Worm (Caenorhabditis elegans) whole organism, L1 larva: Measurements from ENCODE around the gene C27B7.9.
A peak's percentile ranks its signal among the peaks of the same experiment; 100 is the strongest.

Experiments
- C16A3.4 ChIP-seq: fragments of 150-350 bp; optimal IDR thresholded peaks from 2 replicates; lab custom pipeline; 2014; ENCODE audit warnings: missing biosample characterization, missing genetic modification characterization
- C34B4.2 ChIP-seq: sonication (generic microtip); optimal IDR thresholded peaks from 2 replicates; lab custom pipeline; 2017; ENCODE audit warnings: mild to moderate bottlenecking, missing genetic modification characterization, missing compliant biosample characterization
- F16B12.6 ChIP-seq: fragments of 150-350 bp; optimal IDR thresholded peaks from 2 replicates; lab custom pipeline; 2014; ENCODE audit warnings: missing biosample characterization, missing genetic modification characterization
- aha-1 ChIP-seq: fragments of 150-350 bp; optimal IDR thresholded peaks from 2 replicates; lab custom pipeline; 2014; ENCODE audit warnings: missing biosample characterization, missing genetic modification characterization
- ama-1 ChIP-seq: fragments of 150-350 bp; optimal IDR thresholded peaks from 2 replicates; lab custom pipeline; 2014
- blmp-1 ChIP-seq: fragments of 150-350 bp; optimal IDR thresholded peaks from 2 replicates; lab custom pipeline; 2014; ENCODE audit warnings: missing biosample characterization, missing genetic modification characterization
- ceh-63 ChIP-seq: fragments of 200-800 bp; sonication (Bioruptor generic); optimal IDR thresholded peaks from 2 replicates; lab custom pipeline; 2018; ENCODE audit warnings: mild to moderate bottlenecking, missing genetic modification characterization, missing compliant biosample characterization
- ceh-8 ChIP-seq: fragments of 200-800 bp; sonication (Bioruptor generic); optimal IDR thresholded peaks from 2 replicates; lab custom pipeline; 2018; ENCODE audit warnings: mild to moderate bottlenecking, missing genetic modification characterization, moderate library complexity, missing compliant biosample characterization
- ceh-82 ChIP-seq, 3 experiments: fragments of 150-350 bp in 1 of 3; sonication (generic microtip) in 2 of 3; optimal IDR thresholded peaks; 2 replicates each; lab custom pipeline; 2014 to 2017; ENCODE audit warnings: missing biosample characterization in 3 of 3, missing genetic modification characterization in 3 of 3
- ceh-88 ChIP-seq: fragments of 200-800 bp; sonication (Bioruptor generic); IDR thresholded peaks from 2 replicates; pipeline ENCODE4 v1.3.6; 2022; ENCODE audit warnings: missing genetic modification characterization, missing compliant biosample characterization
- ceh-90 ChIP-seq: sonication (generic microtip); optimal IDR thresholded peaks from 2 replicates; lab custom pipeline; 2016; ENCODE audit warnings: missing genetic modification characterization, missing compliant biosample characterization
- dpl-1 ChIP-seq, 3 experiments: fragments of 150-350 bp in 2 of 3; sonication (generic microtip) in 1 of 3; optimal IDR thresholded peaks; 2 replicates each; lab custom pipeline; 2014 to 2017; ENCODE audit warnings: missing biosample characterization in 3 of 3, missing genetic modification characterization in 3 of 3, missing genetic modification reagents in 3 of 3
- efl-1 ChIP-seq, 4 experiments: fragments of 150-350 bp; optimal IDR thresholded peaks in 3 of 4; peaks in 1 of 4; 1 replicate in 1 of 4; 2 replicates in 3 of 4; lab custom pipeline; 2014; ENCODE audit warnings: missing biosample characterization in 2 of 4, missing genetic modification characterization in 2 of 4, missing genetic modification reagents in 2 of 4
- efl-3 ChIP-seq: fragments of 200-800 bp; sonication (Bioruptor generic); optimal IDR thresholded peaks from 2 replicates; lab custom pipeline; 2018; ENCODE audit warnings: mild to moderate bottlenecking, missing genetic modification characterization, missing compliant biosample characterization
- egl-13 ChIP-seq: sonication (generic microtip); optimal IDR thresholded peaks from 2 replicates; lab custom pipeline; 2016; ENCODE audit warnings: missing genotype, missing genetic modification reagents, missing genetic modification characterization, missing compliant biosample characterization
- egl-27 ChIP-seq, 2 experiments: fragments of 150-350 bp in 1 of 2; sonication (generic microtip); optimal IDR thresholded peaks; 3 replicates each; lab custom pipeline; 2017 to 2018; ENCODE audit warnings: missing biosample characterization in 2 of 2, missing genetic modification characterization in 2 of 2, missing genetic modification reagents in 2 of 2
- elt-2 ChIP-seq: sonication (generic microtip); optimal IDR thresholded peaks from 2 replicates; lab custom pipeline; 2016; ENCODE audit warnings: missing genetic modification characterization, mild to moderate bottlenecking, inconsistent platforms, missing compliant biosample characterization, missing genetic modification reagents
- ets-5 ChIP-seq: fragments of 200-800 bp; sonication (Bioruptor generic); IDR thresholded peaks from 2 replicates; pipeline ENCODE4 v1.3.6; 2022; ENCODE audit warnings: missing genetic modification characterization, missing compliant biosample characterization
- fkh-4 ChIP-seq: sonication (generic microtip); optimal IDR thresholded peaks from 2 replicates; lab custom pipeline; 2016; ENCODE audit warnings: missing compliant biosample characterization, missing genetic modification characterization, borderline replicate concordance
- fkh-8 ChIP-seq: sonication (generic microtip); optimal IDR thresholded peaks from 2 replicates; lab custom pipeline; 2016; ENCODE audit warnings: mild to moderate bottlenecking, missing genetic modification characterization, missing compliant biosample characterization
- hlh-17 ChIP-seq: fragments of 200-800 bp; sonication (Bioruptor generic); optimal IDR thresholded peaks from 2 replicates; lab custom pipeline; 2018; ENCODE audit warnings: missing genetic modification characterization, mild to moderate bottlenecking, missing compliant biosample characterization, moderate library complexity, borderline replicate concordance
- hlh-4 ChIP-seq: sonication (generic microtip); optimal IDR thresholded peaks from 2 replicates; lab custom pipeline; 2016; ENCODE audit warnings: mild to moderate bottlenecking, missing genetic modification characterization, missing compliant biosample characterization
- irx-1 ChIP-seq: sonication (generic microtip); optimal IDR thresholded peaks from 2 replicates; lab custom pipeline; 2016; ENCODE audit warnings: missing genetic modification characterization, missing compliant biosample characterization
- isw-1 ChIP-seq: fragments of 200-800 bp; sonication (Bioruptor generic); IDR thresholded peaks from 2 replicates; pipeline ENCODE4 v1.3.6; 2022; ENCODE audit warnings: missing genetic modification characterization, missing compliant biosample characterization
- lin-13 ChIP-seq: fragments of 150-350 bp; optimal IDR thresholded peaks from 2 replicates; lab custom pipeline; 2014; ENCODE audit warnings: missing biosample characterization, missing genetic modification reagents, missing genetic modification characterization
- lin-35 ChIP-seq, 2 experiments: fragments of 150-350 bp; optimal IDR thresholded peaks; 2 replicates each; lab custom pipeline; 2014; ENCODE audit warnings: missing biosample characterization in 2 of 2, missing genetic modification characterization in 2 of 2, missing genetic modification reagents in 2 of 2
- lin-39 ChIP-seq: fragments of 150-350 bp; optimal IDR thresholded peaks from 2 replicates; lab custom pipeline; 2014; ENCODE audit warnings: missing biosample characterization, missing genetic modification reagents, missing genetic modification characterization
- lsy-2 ChIP-seq, 2 experiments: fragments of 150-350 bp; optimal IDR thresholded peaks; 2 replicates each; lab custom pipeline; 2014; ENCODE audit warnings: missing biosample characterization in 2 of 2, missing genetic modification characterization in 2 of 2
- mab-9 ChIP-seq: fragments of 200-800 bp; sonication (Bioruptor generic); IDR thresholded peaks from 2 replicates; pipeline ENCODE4 v1.3.6; 2022; ENCODE audit warnings: missing genetic modification reagents, missing genetic modification characterization, missing compliant biosample characterization
- mdl-1 ChIP-seq, 2 experiments: fragments of 150-350 bp; optimal IDR thresholded peaks; 2 replicates each; lab custom pipeline; 2014 to 2017; ENCODE audit warnings: missing biosample characterization in 2 of 2, missing genetic modification characterization in 2 of 2, inconsistent platforms in 1 of 2
- mef-2 ChIP-seq: fragments of 150-350 bp; optimal IDR thresholded peaks from 2 replicates; lab custom pipeline; 2014; ENCODE audit warnings: missing biosample characterization, missing genetic modification characterization
- nhr-12 ChIP-seq: sonication (generic microtip); optimal IDR thresholded peaks from 2 replicates; lab custom pipeline; 2017; ENCODE audit warnings: missing biosample characterization, missing genetic modification characterization
- nhr-237 ChIP-seq: fragments of 150-350 bp; optimal IDR thresholded peaks from 2 replicates; lab custom pipeline; 2014; ENCODE audit warnings: missing biosample characterization, missing genetic modification characterization
- nhr-28 ChIP-seq: fragments of 150-350 bp; optimal IDR thresholded peaks from 2 replicates; lab custom pipeline; 2014; ENCODE audit warnings: missing biosample characterization, missing genetic modification characterization
- nhr-71 ChIP-seq: sonication (generic microtip); optimal IDR thresholded peaks from 2 replicates; lab custom pipeline; 2016; ENCODE audit warnings: mild to moderate bottlenecking, missing genetic modification characterization, moderate library complexity, missing compliant biosample characterization
- nhr-76 ChIP-seq: sonication (generic microtip); optimal IDR thresholded peaks from 2 replicates; lab custom pipeline; 2017; ENCODE audit warnings: missing biosample characterization, missing genetic modification characterization
- nhr-77 ChIP-seq: fragments of 150-350 bp; optimal IDR thresholded peaks from 2 replicates; lab custom pipeline; 2014; ENCODE audit warnings: missing biosample characterization, missing genetic modification characterization
- nhr-85 ChIP-seq: sonication (generic microtip); peaks from one replicate; lab custom pipeline; 2016; ENCODE audit warnings: missing genetic modification characterization, inconsistent platforms, missing compliant biosample characterization
- nhr-90 ChIP-seq: sonication (generic microtip); optimal IDR thresholded peaks from 2 replicates; lab custom pipeline; 2016; ENCODE audit warnings: mild to moderate bottlenecking, missing genetic modification characterization, missing compliant biosample characterization; ENCODE audit not compliant: poor library complexity
- pag-3 ChIP-seq: sonication (generic microtip); optimal IDR thresholded peaks from 2 replicates; lab custom pipeline; 2017; ENCODE audit warnings: missing genetic modification characterization, mild to moderate bottlenecking, missing compliant biosample characterization, antibody characterized with exemption, borderline replicate concordance; ENCODE audit not compliant: insufficient read depth
- pax-3 ChIP-seq: fragments of 200-800 bp; sonication (Bioruptor generic); optimal IDR thresholded peaks from 2 replicates; lab custom pipeline; 2018; ENCODE audit warnings: mild to moderate bottlenecking, missing genetic modification characterization, moderate library complexity, missing compliant biosample characterization
- skn-1 ChIP-seq: fragments of 150-350 bp; optimal IDR thresholded peaks from 2 replicates; lab custom pipeline; 2014; ENCODE audit warnings: missing biosample characterization, missing genetic modification characterization
- snpc-4 ChIP-seq: fragments of 150-350 bp; optimal IDR thresholded peaks from 2 replicates; lab custom pipeline; 2014; ENCODE audit warnings: missing biosample characterization, missing genetic modification characterization
- snu-23 ChIP-seq: sonication (generic microtip); optimal IDR thresholded peaks from 2 replicates; lab custom pipeline; 2016; ENCODE audit warnings: missing genetic modification characterization, missing compliant biosample characterization
- sox-4 ChIP-seq: sonication (generic microtip); optimal IDR thresholded peaks from 2 replicates; lab custom pipeline; 2016; ENCODE audit warnings: missing genetic modification characterization, missing compliant biosample characterization
- sup-37 ChIP-seq: fragments of 200-800 bp; sonication (Bioruptor generic); optimal IDR thresholded peaks from 2 replicates; lab custom pipeline; 2018; ENCODE audit warnings: mild to moderate bottlenecking, missing genetic modification characterization, missing compliant biosample characterization
- swsn-7 ChIP-seq: sonication (generic microtip); optimal IDR thresholded peaks from 2 replicates; lab custom pipeline; 2016; ENCODE audit warnings: missing genetic modification characterization, missing compliant biosample characterization
- unc-130 ChIP-seq: fragments of 150-350 bp; optimal IDR thresholded peaks from 2 replicates; lab custom pipeline; 2017; ENCODE audit warnings: missing biosample characterization, missing genetic modification characterization, inconsistent platforms
- unc-86 ChIP-seq: sonication (generic microtip); optimal IDR thresholded peaks from 2 replicates; lab custom pipeline; 2016; ENCODE audit warnings: missing genetic modification characterization, missing compliant biosample characterization
- vab-15 ChIP-seq: sonication (generic microtip); optimal IDR thresholded peaks from 2 replicates; lab custom pipeline; 2017; ENCODE audit warnings: missing genotype, mild to moderate bottlenecking, missing genetic modification characterization, missing compliant biosample characterization
- xbp-1 ChIP-seq: sonication (generic microtip); optimal IDR thresholded peaks from 2 replicates; lab custom pipeline; 2016; ENCODE audit warnings: missing genetic modification characterization, missing compliant biosample characterization
- zag-1 ChIP-seq: fragments of 150-350 bp; optimal IDR thresholded peaks from 2 replicates; lab custom pipeline; 2014; ENCODE audit warnings: missing biosample characterization, missing genetic modification characterization
- ztf-11 ChIP-seq, 2 experiments: sonication (generic microtip); optimal IDR thresholded peaks; 2 replicates each; lab custom pipeline; 2016 to 2017; ENCODE audit warnings: missing genetic modification characterization in 2 of 2, missing biosample characterization in 1 of 2, missing compliant biosample characterization in 1 of 2

Gene C27B7.9

ce11 chrIV:8893746-8894145, 22.2 kb downstream of the C27B7.9 start, which contains the start of gene rad-54.L2 (continued):
- TF ChIP-seq mab-9 (GFP tag; lab: Robert Waterston, UW) (no peak), egl-13 (tag; lab: Kevin White, UChicago) (peak; percentile 4), nhr-85 (tag; lab: Kevin White, UChicago) (peak; percentile 5), efl-1 (optimal IDR thresholded peaks at IDR 0.05; lab: Kevin White, UChicago) (peak; percentile 54 to 65), efl-1 (GFP tag; optimal IDR thresholded peaks at IDR 0.05 in 1 of 2; lab: Kevin White, UChicago) (peak; percentile 65 to 93), ama-1 (lab: Kevin White, UChicago) (no peak), ceh-8 (no peak), nhr-77 (tag; lab: Kevin White, UChicago) (peak; percentile 10), hlh-4 (tag; lab: Kevin White, UChicago) (no peak), lin-13 (GFP tag; lab: Kevin White, UChicago) (peak; percentile 43), irx-1 (tag; lab: Kevin White, UChicago) (peak; percentile 13), lin-39 (tag; lab: Kevin White, UChicago) (no peak), fkh-4 (tag; lab: Kevin White, UChicago) (no peak), ets-5 (GFP tag; lab: Robert Waterston, UW) (no peak), hlh-17 (GFP tag; lab: Kevin White, UChicago) (no peak), isw-1 (no peak), unc-86 (tag; lab: Kevin White, UChicago) (no peak), skn-1 (tag; lab: Kevin White, UChicago) (peak; percentile 78), pax-3 (tag; lab: Kevin White, UChicago) (no peak), F16B12.6 (peak; percentile 12), pag-3 (tag; lab: Kevin White, UChicago) (no peak), swsn-7 (tag; lab: Kevin White, UChicago) (peak; percentile 25), C16A3.4 (no peak), ztf-11 (tag; optimal IDR thresholded peaks at IDR 0.05; lab: Kevin White, UChicago) (no peak), ceh-88 (GFP tag; lab: Robert Waterston, UW) (no peak), xbp-1 (peak; percentile 8), blmp-1 (tag; lab: Kevin White, UChicago) (peak; percentile 17), nhr-28 (tag; lab: Kevin White, UChicago) (no peak), vab-15 (tag; lab: Kevin White, UChicago) (no peak), egl-27 (tag; optimal IDR thresholded peaks at IDR 0.05; lab: Kevin White, UChicago) (no peak), nhr-90 (peak; percentile 23), aha-1 (tag; lab: Kevin White, UChicago) (no peak), zag-1 (tag; lab: Kevin White, UChicago) (no peak), lsy-2 (tag; optimal IDR thresholded peaks at IDR 0.05; lab: Kevin White, UChicago) (peak; percentile 41 to 76), nhr-237 (tag; lab: Kevin White, UChicago) (peak; percentile 26), unc-130 (tag; lab: Kevin White, UChicago) (no peak), ceh-82 (tag; optimal IDR thresholded peaks at IDR 0.05; lab: Kevin White, UChicago) (no peak), efl-3 (GFP tag; lab: Kevin White, UChicago) (no peak), nhr-76 (tag; lab: Kevin White, UChicago) (no peak), C34B4.2 (no peak), sup-37 (GFP tag; lab: Kevin White, UChicago) (no peak), elt-2 (tag; lab: Kevin White, UChicago) (no peak), mdl-1 (tag; optimal IDR thresholded peaks at IDR 0.05; lab: Kevin White, UChicago) (peak in 1 of 2 experiments; percentile 22), nhr-12 (no peak), lin-35 (GFP tag; optimal IDR thresholded peaks at IDR 0.05; lab: Kevin White, UChicago) (peak; percentile 58 to 80), fkh-8 (tag; lab: Kevin White, UChicago) (peak; percentile 79), dpl-1 (GFP tag; optimal IDR thresholded peaks at IDR 0.05; lab: Kevin White, UChicago) (peak; percentile 43 to 63 (median 52)), nhr-71 (peak; percentile 58), sox-4 (tag; lab: Kevin White, UChicago) (no peak), snu-23 (GFP tag; lab: Kevin White, UChicago) (peak; percentile 64), snpc-4 (tag; lab: Kevin White, UChicago) (peak; percentile 19), ceh-63 (GFP tag; lab: Kevin White, UChicago) (no peak), ceh-90 (tag; lab: Kevin White, UChicago) (no peak), mef-2 (tag; lab: Kevin White, UChicago) (no peak)
